Worm (Caenorhabditis elegans) whole organism, L4/young adult: ENCODE data around the gene F01F1.11.

Source experiments
- W03F9.2 ChIP-seq: fragments of 150-350 bp; optimal IDR thresholded peaks from 2 replicates; lab custom pipeline; 2014; ENCODE audit warnings: missing biosample characterization, missing genetic modification characterization
- dao-5 ChIP-seq: sonication (generic microtip); optimal IDR thresholded peaks from 2 replicates; lab custom pipeline; 2016; ENCODE audit warnings: missing genotype, missing genetic modification characterization, moderate library complexity, missing compliant biosample characterization
- him-1 ChIP-seq: sonication (generic microtip); optimal IDR thresholded peaks from 2 replicates; lab custom pipeline; 2016; ENCODE audit warnings: missing genotype, missing genetic modification reagents, missing genetic modification characterization, missing compliant biosample characterization

DNA sequence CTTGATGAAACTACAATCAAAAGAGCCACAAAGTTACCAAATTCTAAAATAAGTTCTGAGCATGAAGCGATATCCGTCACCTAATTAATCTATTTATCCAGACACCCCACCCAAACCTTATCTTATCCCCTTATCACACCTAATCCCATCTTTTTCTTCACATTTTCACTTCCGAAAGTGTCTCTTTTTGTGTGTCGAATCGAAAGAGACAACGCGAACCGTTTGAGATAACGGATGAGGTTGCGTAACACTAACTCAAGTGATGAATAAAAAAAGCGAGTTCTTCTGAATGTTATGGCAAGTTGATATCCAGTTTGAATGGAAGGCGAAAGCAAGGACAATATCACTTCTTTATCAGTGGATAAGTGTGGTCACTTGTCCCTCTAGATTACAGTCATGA is 11.8 kb upstream of the F01F1.11 start:
- TF ChIP-seq him-1 (tag; lab: Kevin White, UChicago) (no peak), W03F9.2 (tag; lab: Kevin White, UChicago) (no peak), dao-5 (tag; lab: Kevin White, UChicago) (no peak)
